Fruit fly (Drosophila melanogaster) S2 (cell line): ENCODE results near the gene cyr.

ENCODE experiments used
- CG8478 ChIP-seq: fragments of >200 bp; optimal IDR thresholded peaks from 2 replicates; lab custom pipeline; 2018
- CTCF ChIP-seq, 2 experiments: fragments of >200 bp; optimal IDR thresholded peaks; 2 replicates each; lab custom pipeline; 2018

DNA sequence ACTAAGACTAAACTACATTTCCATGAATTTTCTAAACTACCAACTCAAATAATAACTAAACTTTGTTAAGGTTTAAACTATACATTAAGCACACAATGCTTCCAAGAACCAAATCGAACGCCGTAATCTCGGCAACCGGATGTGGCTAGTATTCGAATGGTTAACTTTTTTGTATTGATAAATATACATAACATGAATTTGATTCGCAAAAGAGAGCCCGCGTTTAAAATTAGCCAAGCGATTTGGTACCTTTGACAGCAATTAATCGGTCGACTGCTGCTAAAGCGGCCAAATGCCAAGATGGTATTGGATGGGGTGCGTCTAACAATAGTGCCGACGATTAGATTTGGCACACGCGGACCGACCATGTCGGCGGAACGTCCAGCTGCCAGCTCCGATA lies 12.1 kb upstream of the cyr start, which contains the start of gene CG15336:
- TF ChIP-seq CG8478 (lab: Kevin White, UChicago) (no peak), CTCF (optimal IDR thresholded peaks at IDR 0.05; lab: Kevin White, UChicago) (no peak)
